Worm (Caenorhabditis elegans): ENCODE results near the gene T08D10.4.
A peak's percentile ranks its signal among the peaks of the same experiment; 100 is the strongest.

The T08D10.4 gene

ce11 chrX:11916705-11917104, 36.4 kb downstream of the T08D10.4 start, which contains the start of gene Y62H9A.13:
Gene Y62H9A.13 (plus strand): TSS chrX:11917005.
- no peak for TF ChIP-seq ahr-1 (tag; optimal IDR thresholded peaks at IDR 0.05)
- TF ChIP-seq pax-1 (tag; optimal IDR thresholded peaks at IDR 0.05), result no peak
- TF ChIP-seq fkh-6 (tag; optimal IDR thresholded peaks at IDR 0.05), result no peak
- no peak for TF ChIP-seq hlh-13 (GFP tag; optimal IDR thresholded peaks at IDR 0.05)
- TF ChIP-seq pha-2 (tag; optimal IDR thresholded peaks at IDR 0.05), result no peak
- no peak for TF ChIP-seq ceh-45 (GFP tag; IDR thresholded peaks at IDR 0.05)
- TF ChIP-seq ref-2 (tag; optimal IDR thresholded peaks at IDR 0.05), result no peak
- TF ChIP-seq pat-9 (tag; optimal IDR thresholded peaks at IDR 0.05), result no peak
- no peak for TF ChIP-seq unc-42 (tag; optimal IDR thresholded peaks at IDR 0.05)
- no peak for TF ChIP-seq ceh-34 (tag; optimal IDR thresholded peaks at IDR 0.05)
- no peak for TF ChIP-seq dmd-4 (tag; optimal IDR thresholded peaks at IDR 0.05; ENCODE audit: borderline replicate concordance)
- TF ChIP-seq lin-11 (tag; optimal IDR thresholded peaks at IDR 0.05), result no peak
- no peak for TF ChIP-seq fax-1 (tag; optimal IDR thresholded peaks at IDR 0.05)

DNA sequence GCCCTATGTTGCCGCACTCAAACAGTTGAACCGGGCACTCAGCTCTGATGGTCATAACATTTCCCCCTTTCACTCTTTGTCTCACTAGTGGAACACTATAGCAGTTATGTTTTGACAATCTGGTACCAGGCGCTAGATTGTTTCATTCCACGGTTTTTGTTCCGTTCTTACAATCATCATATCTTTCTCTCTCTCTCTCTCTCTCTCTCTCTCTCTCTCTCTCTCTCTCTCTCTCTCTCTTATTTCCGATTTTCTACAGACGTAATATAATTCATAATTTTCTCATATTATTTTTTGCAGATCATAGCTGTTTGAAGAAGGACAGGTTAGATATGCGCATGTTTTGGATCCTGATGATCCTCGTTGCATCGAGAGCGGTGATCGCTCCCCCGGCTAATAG, 39.3 kb downstream of the T08D10.4 start, which contains the start of gene Y62H9A.12:
Gene Y62H9A.12 (plus strand): TSS at position 301 of the 400 bp plus-strand sequence.
- TF ChIP-seq pha-2 (tag; optimal IDR thresholded peaks at IDR 0.05) (no peak), mec-3 (tag; optimal IDR thresholded peaks at IDR 0.05; ENCODE audit: borderline replicate concordance) (no peak), Y22D7AL.16 (tag; optimal IDR thresholded peaks at IDR 0.05) (no peak), ceh-2 (tag; optimal IDR thresholded peaks at IDR 0.05) (no peak), elt-2 (tag; optimal IDR thresholded peaks at IDR 0.05) (no peak), ceh-30 (tag; optimal IDR thresholded peaks at IDR 0.05) (no peak), dve-1 (tag; optimal IDR thresholded peaks at IDR 0.05) (no peak), ceh-18 (tag; optimal IDR thresholded peaks at IDR 0.05) (no peak), hlh-15 (tag; optimal IDR thresholded peaks at IDR 0.05) (no peak)

DNA sequence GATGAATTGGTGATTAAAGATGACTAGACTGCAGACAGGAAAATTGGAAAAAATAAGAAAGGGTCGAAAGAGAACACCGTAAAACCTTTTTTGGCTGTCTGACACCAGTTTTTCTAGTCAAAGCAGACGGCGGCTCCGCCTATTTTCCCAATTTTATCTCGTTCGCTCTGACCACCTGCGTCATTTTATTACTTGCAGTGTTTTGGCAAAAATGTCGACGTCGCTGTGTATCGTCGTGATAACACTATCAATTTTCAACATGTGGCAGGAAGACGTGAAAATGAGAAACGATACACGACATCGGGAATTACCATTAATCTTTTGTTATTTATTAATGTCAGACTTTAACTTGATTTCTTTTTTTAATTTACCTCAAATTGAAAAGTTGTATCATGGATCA, 43.1 kb downstream of the T08D10.4 start, which contains the start of gene Y62H9A.15:
Gene Y62H9A.15 (minus strand): TSS at position 100 of the 400 bp plus-strand sequence.
- TF ChIP-seq ceh-30 (tag; optimal IDR thresholded peaks at IDR 0.05) (no peak), hlh-15 (tag; optimal IDR thresholded peaks at IDR 0.05) (no peak), elt-2 (tag; optimal IDR thresholded peaks at IDR 0.05) (peak; percentile 60), pha-2 (tag; optimal IDR thresholded peaks at IDR 0.05) (no peak)

- TF ChIP-seq odd-2 (tag; optimal IDR thresholded peaks at IDR 0.05), result no peak
- TF ChIP-seq pat-9 (tag; optimal IDR thresholded peaks at IDR 0.05), result no peak
- no peak for TF ChIP-seq tbx-7 (tag; optimal IDR thresholded peaks at IDR 0.05)
- TF ChIP-seq fax-1 (tag; optimal IDR thresholded peaks at IDR 0.05), result no peak
- TF ChIP-seq ceh-22 (tag; optimal IDR thresholded peaks at IDR 0.05), result no peak
- TF ChIP-seq elt-2 (tag; optimal IDR thresholded peaks at IDR 0.05), result peak; percentile 24
Observed at ce11 chrX:11909168-11909567, 44.0 kb downstream of the T08D10.4 start.

- TF ChIP-seq lim-6 (tag; optimal IDR thresholded peaks at IDR 0.05) (no peak), ets-4 (tag; optimal IDR thresholded peaks at IDR 0.05) (no peak), ceh-24 (tag; optimal IDR thresholded peaks at IDR 0.05) (no peak), nhr-232 (tag; optimal IDR thresholded peaks at IDR 0.05) (no peak), dve-1 (tag; optimal IDR thresholded peaks at IDR 0.05) (no peak), pag-3 (tag; optimal IDR thresholded peaks at IDR 0.05; ENCODE audit: borderline replicate concordance) (no peak), C08G9.2 (tag; optimal IDR thresholded peaks at IDR 0.05) (no peak), ceh-34 (tag; optimal IDR thresholded peaks at IDR 0.05) (no peak), hlh-6 (tag; optimal IDR thresholded peaks at IDR 0.05) (no peak), fkh-10 (GFP tag; optimal IDR thresholded peaks at IDR 0.05) (no peak), elt-2 (tag; optimal IDR thresholded peaks at IDR 0.05) (no peak), Y22D7AL.16 (tag; optimal IDR thresholded peaks at IDR 0.05) (no peak), elt-4 (tag; optimal IDR thresholded peaks at IDR 0.05) (no peak), sdc-2 (tag; optimal IDR thresholded peaks at IDR 0.05) (no peak), fkh-6 (tag; optimal IDR thresholded peaks at IDR 0.05) (no peak), dmd-4 (tag; optimal IDR thresholded peaks at IDR 0.05; ENCODE audit: borderline replicate concordance) (no peak), odd-2 (tag; optimal IDR thresholded peaks at IDR 0.05) (no peak)
Observed at ce11 chrX:11908226-11908625, 44.9 kb downstream of the T08D10.4 start.

Data from whole organism, late embryonic.